Worm (Caenorhabditis elegans) whole organism, L4 larva: Measurements from ENCODE around the gene nas-3.

Source experiments
- F10B5.3 ChIP-seq: sonication (generic microtip); optimal IDR thresholded peaks from 2 replicates; lab custom pipeline; 2016; ENCODE audit warnings: mild to moderate bottlenecking, missing genetic modification characterization, missing compliant biosample characterization
- F44E2.7 ChIP-seq: fragments of 200-800 bp; sonication (Bioruptor generic); IDR thresholded peaks from 2 replicates; pipeline ENCODE4 v2.1.2; 2022; ENCODE audit warnings: missing genetic modification characterization, missing compliant biosample characterization
- F49E8.2 ChIP-seq: sonication (generic microtip); optimal IDR thresholded peaks from 2 replicates; lab custom pipeline; 2016; ENCODE audit warnings: missing compliant biosample characterization, mild to moderate bottlenecking, missing genetic modification characterization, borderline replicate concordance
- Y105C5A.15 ChIP-seq: fragments of 200-800 bp; sonication (Bioruptor generic); IDR thresholded peaks from 2 replicates; pipeline ENCODE4 v1.3.6; 2022; ENCODE audit warnings: missing genetic modification characterization, missing compliant biosample characterization
- ZK337.2 ChIP-seq: fragments of 200-800 bp; sonication (Bioruptor generic); IDR thresholded peaks from 2 replicates; pipeline ENCODE4 v1.3.6; 2022; ENCODE audit warnings: missing genetic modification reagents, missing genetic modification characterization, missing compliant biosample characterization
- aha-1 ChIP-seq: fragments of 150-350 bp; peaks from one replicate; lab custom pipeline; 2014; ENCODE audit warnings: missing biosample characterization, missing genetic modification characterization
- ama-1 ChIP-seq: fragments of 150-350 bp; optimal IDR thresholded peaks from 2 replicates; lab custom pipeline; 2014; ENCODE audit warnings: inconsistent platforms, mixed read lengths
- attf-4 ChIP-seq: sonication (generic microtip); optimal IDR thresholded peaks from 3 replicates; lab custom pipeline; 2017; ENCODE audit warnings: missing biosample characterization, missing genetic modification characterization
- ceh-32 ChIP-seq: sonication (generic microtip); optimal IDR thresholded peaks from 2 replicates; lab custom pipeline; 2016; ENCODE audit warnings: mild to moderate bottlenecking, missing genetic modification characterization, missing compliant biosample characterization; ENCODE audit not compliant: poor library complexity
- ceh-44 ChIP-seq: fragments of 200-800 bp; sonication (Bioruptor generic); IDR thresholded peaks from 2 replicates; pipeline ENCODE4 v1.3.6; 2022; ENCODE audit warnings: missing genetic modification reagents, missing genetic modification characterization, missing compliant biosample characterization
- daf-12 ChIP-seq: fragments of 150-350 bp; optimal IDR thresholded peaks from 2 replicates; lab custom pipeline; 2014; ENCODE audit warnings: missing biosample characterization, missing genetic modification reagents, missing genetic modification characterization
- daf-16 ChIP-seq, 3 experiments: sonication (generic microtip); optimal IDR thresholded peaks; 2 replicates each; lab custom pipeline; 2016 to 2017; ENCODE audit warnings: missing genetic modification characterization in 3 of 3, missing genetic modification reagents in 3 of 3, mild to moderate bottlenecking in 2 of 3, missing compliant biosample characterization in 2 of 3, missing biosample characterization in 1 of 3, moderate library complexity in 1 of 3
- dmd-6 ChIP-seq: fragments of 200-800 bp; sonication (Bioruptor generic); IDR thresholded peaks from 2 replicates; pipeline ENCODE4 v1.3.6; 2022; ENCODE audit warnings: missing genetic modification reagents, missing genetic modification characterization, missing compliant biosample characterization
- dmd-9 ChIP-seq: fragments of 200-800 bp; sonication (Bioruptor generic); IDR thresholded peaks from 2 replicates; pipeline ENCODE4 v1.3.6; 2022; ENCODE audit warnings: missing genetic modification reagents, missing genetic modification characterization, missing compliant biosample characterization
- dpl-1 ChIP-seq: fragments of 150-350 bp; optimal IDR thresholded peaks from 2 replicates; lab custom pipeline; 2014; ENCODE audit warnings: missing biosample characterization, missing genetic modification reagents, missing genetic modification characterization
- dve-1 ChIP-seq: sonication (generic microtip); optimal IDR thresholded peaks from 2 replicates; lab custom pipeline; 2017; ENCODE audit warnings: antibody characterized with exemption, mild to moderate bottlenecking, missing genetic modification characterization, missing compliant biosample characterization; ENCODE audit not compliant: insufficient read depth
- egl-27 ChIP-seq: sonication (generic microtip); optimal IDR thresholded peaks from 3 replicates; lab custom pipeline; 2017; ENCODE audit warnings: missing biosample characterization, missing genetic modification reagents, missing genetic modification characterization
- fkh-10 ChIP-seq: fragments of 150-350 bp; optimal IDR thresholded peaks from 2 replicates; lab custom pipeline; 2014; ENCODE audit warnings: missing biosample characterization, missing genetic modification reagents, missing genetic modification characterization
- fos-1 ChIP-seq: fragments of 150-350 bp; optimal IDR thresholded peaks from 2 replicates; lab custom pipeline; 2014; ENCODE audit warnings: missing biosample characterization, missing genetic modification characterization
- gei-8 ChIP-seq: fragments of 200-800 bp; sonication (Bioruptor generic); optimal IDR thresholded peaks from 2 replicates; lab custom pipeline; 2018; ENCODE audit warnings: mild to moderate bottlenecking, missing genetic modification characterization, missing compliant biosample characterization
- hlh-11 ChIP-seq: fragments of 200-800 bp; sonication (Bioruptor generic); optimal IDR thresholded peaks from 2 replicates; lab custom pipeline; 2018; ENCODE audit warnings: mild to moderate bottlenecking, missing genetic modification characterization, missing compliant biosample characterization
- hmg-1.1 ChIP-seq: fragments of 200-800 bp; sonication (Bioruptor generic); IDR thresholded peaks from 2 replicates; pipeline ENCODE4 v1.3.6; 2022; ENCODE audit warnings: missing genetic modification reagents, missing genetic modification characterization, missing compliant biosample characterization
- lin-1 ChIP-seq: fragments of 200-800 bp; sonication (Bioruptor generic); IDR thresholded peaks from 2 replicates; pipeline ENCODE4 v1.3.6; 2022; ENCODE audit warnings: missing genetic modification reagents, missing genetic modification characterization, missing compliant biosample characterization
- lin-38 ChIP-seq: fragments of 200-800 bp; sonication (Bioruptor generic); IDR thresholded peaks from 2 replicates; pipeline ENCODE4 v1.3.6; 2022; ENCODE audit warnings: missing genetic modification reagents, missing genetic modification characterization, missing compliant biosample characterization
- lin-39 ChIP-seq: fragments of 150-350 bp; optimal IDR thresholded peaks from 2 replicates; lab custom pipeline; 2014; ENCODE audit warnings: missing biosample characterization, missing genetic modification reagents, missing genetic modification characterization
- lir-3 ChIP-seq: sonication (generic microtip); optimal IDR thresholded peaks from 2 replicates; lab custom pipeline; 2016; ENCODE audit warnings: mild to moderate bottlenecking, missing genetic modification characterization, missing compliant biosample characterization
- lsy-2 ChIP-seq, 2 experiments: fragments of 150-350 bp in 1 of 2; sonication (generic microtip) in 1 of 2; optimal IDR thresholded peaks; 2 replicates each; lab custom pipeline; 2014 to 2017; ENCODE audit warnings: missing biosample characterization in 2 of 2, missing genetic modification characterization in 2 of 2
- madf-5 ChIP-seq, 2 experiments: fragments of 200-800 bp; sonication (Bioruptor generic); IDR thresholded peaks; 2 replicates each; pipeline ENCODE4 v1.3.6; 2022; ENCODE audit warnings: missing compliant biosample characterization in 2 of 2, missing genetic modification characterization in 2 of 2
- madf-9 ChIP-seq: fragments of 200-800 bp; sonication (Bioruptor generic); conservative IDR thresholded peaks from 2 replicates; pipeline ENCODE4 v1.3.6; 2022; ENCODE audit warnings: missing genetic modification reagents, missing genetic modification characterization, missing compliant biosample characterization
- mdl-1 ChIP-seq, 2 experiments: fragments of 150-350 bp in 1 of 2; sonication (generic microtip) in 1 of 2; optimal IDR thresholded peaks; 2 replicates each; lab custom pipeline; 2014 to 2017; ENCODE audit warnings: missing biosample characterization in 2 of 2, missing genetic modification characterization in 2 of 2
- mdt-29 ChIP-seq: fragments of 200-800 bp; sonication (Bioruptor generic); IDR thresholded peaks from 2 replicates; pipeline ENCODE4 v1.3.6; 2022; ENCODE audit warnings: missing genetic modification reagents, missing genetic modification characterization, missing compliant biosample characterization
- mes-2 ChIP-seq: sonication (generic microtip); optimal IDR thresholded peaks from 2 replicates; lab custom pipeline; 2016; ENCODE audit warnings: missing genotype, mild to moderate bottlenecking, missing genetic modification characterization, missing compliant biosample characterization; ENCODE audit not compliant: poor library complexity, severe bottlenecking
- mxl-3 ChIP-seq: fragments of 200-800 bp; sonication (Bioruptor generic); optimal IDR thresholded peaks from 2 replicates; lab custom pipeline; 2018; ENCODE audit warnings: mild to moderate bottlenecking, missing genetic modification characterization, missing compliant biosample characterization
- nhr-102 ChIP-seq: sonication (generic microtip); optimal IDR thresholded peaks from 2 replicates; lab custom pipeline; 2016; ENCODE audit warnings: mild to moderate bottlenecking, missing genetic modification characterization, moderate library complexity, missing compliant biosample characterization
- nhr-28 ChIP-seq: fragments of 150-350 bp; optimal IDR thresholded peaks from 2 replicates; lab custom pipeline; 2014; ENCODE audit warnings: missing biosample characterization, missing genetic modification characterization
- nhr-41 ChIP-seq: fragments of 200-800 bp; sonication (Bioruptor generic); IDR thresholded peaks from 2 replicates; pipeline ENCODE4 v1.3.6; 2022; ENCODE audit warnings: missing genetic modification reagents, missing genetic modification characterization, missing compliant biosample characterization
- nhr-76 ChIP-seq: fragments of 150-350 bp; optimal IDR thresholded peaks from 2 replicates; lab custom pipeline; 2014; ENCODE audit warnings: missing biosample characterization, missing genetic modification characterization
- nhr-77 ChIP-seq: fragments of 150-350 bp; optimal IDR thresholded peaks from 2 replicates; lab custom pipeline; 2014; ENCODE audit warnings: missing biosample characterization, missing genetic modification characterization
- pqm-1 ChIP-seq: sonication (generic microtip); optimal IDR thresholded peaks from 2 replicates; lab custom pipeline; 2017; ENCODE audit warnings: missing biosample characterization, missing genetic modification characterization
- saeg-2 ChIP-seq: fragments of 200-800 bp; sonication (Bioruptor generic); IDR thresholded peaks from 2 replicates; pipeline ENCODE4 v1.3.6; 2022; ENCODE audit warnings: missing genetic modification reagents, missing genetic modification characterization, missing compliant biosample characterization
- skn-1 ChIP-seq: fragments of 150-350 bp; optimal IDR thresholded peaks from 2 replicates; lab custom pipeline; 2014; ENCODE audit warnings: missing biosample characterization, missing genetic modification characterization
- spr-1 ChIP-seq: sonication (generic microtip); optimal IDR thresholded peaks from 2 replicates; lab custom pipeline; 2016; ENCODE audit warnings: mild to moderate bottlenecking, missing genetic modification characterization, missing compliant biosample characterization
- unc-39 ChIP-seq: sonication (generic microtip); optimal IDR thresholded peaks from 2 replicates; lab custom pipeline; 2017; ENCODE audit warnings: missing biosample characterization, missing genetic modification characterization
- zfp-3 ChIP-seq: fragments of 200-800 bp; sonication (Bioruptor generic); conservative IDR thresholded peaks from 2 replicates; pipeline ENCODE4 v1.3.6; 2022; ENCODE audit warnings: missing genetic modification reagents, missing genetic modification characterization, missing compliant biosample characterization
- zip-11 ChIP-seq: fragments of 200-800 bp; sonication (Bioruptor generic); IDR thresholded peaks from 2 replicates; pipeline ENCODE4 v1.3.6; 2022; ENCODE audit warnings: missing genetic modification characterization, missing compliant biosample characterization

Gene nas-3

ce11 chrV:9506931-9507330 lies 29.0 kb downstream of the nas-3 start (continued):
- no peak for TF ChIP-seq saeg-2 (GFP tag; lab: Robert Waterston, UW)
- TF ChIP-seq mdl-1 (tag; optimal IDR thresholded peaks at IDR 0.05; lab: Kevin White, UChicago), result peak in 1 of 2 experiments; percentile 37
- no peak for TF ChIP-seq nhr-76 (tag; lab: Kevin White, UChicago)
- no peak for TF ChIP-seq mes-2
- TF ChIP-seq gei-8 (GFP tag; lab: Kevin White, UChicago), result no peak
- no peak for TF ChIP-seq zip-11 (GFP tag; lab: Robert Waterston, UW)
- no peak for TF ChIP-seq madf-9 (GFP tag; lab: Robert Waterston, UW)
- no peak for TF ChIP-seq lin-39 (tag; lab: Kevin White, UChicago)
- no peak for TF ChIP-seq skn-1
- TF ChIP-seq F49E8.2 (tag; lab: Kevin White, UChicago), result no peak
- no peak for TF ChIP-seq dpl-1 (GFP tag; lab: Kevin White, UChicago)
- no peak for TF ChIP-seq Y105C5A.15 (GFP tag; lab: Robert Waterston, UW)
- no peak for TF ChIP-seq dmd-9
- TF ChIP-seq ama-1 (lab: Kevin White, UChicago), result no peak
- TF ChIP-seq nhr-41 (GFP tag; lab: Robert Waterston, UW), result 0 out of 2 replicates have a peak, but pooled peaks have one; percentile 41
- no peak for TF ChIP-seq aha-1 (tag; lab: Kevin White, UChicago)
- no peak for TF ChIP-seq unc-39 (tag; lab: Kevin White, UChicago)
- TF ChIP-seq fkh-10 (GFP tag; lab: Kevin White, UChicago), result no peak
- no peak for TF ChIP-seq ZK337.2 (GFP tag; lab: Robert Waterston, UW)
- TF ChIP-seq ceh-32 (tag; lab: Kevin White, UChicago), result no peak
- peak; percentile 83 for TF ChIP-seq mxl-3 (GFP tag; lab: Kevin White, UChicago)
- TF ChIP-seq madf-5 (GFP tag; IDR thresholded peaks at IDR 0.05; lab: Robert Waterston, UW), result no peak
- TF ChIP-seq dmd-6 (GFP tag; lab: Robert Waterston, UW), result peak; percentile 94
- TF ChIP-seq hmg-1.1, result no peak
- no peak for TF ChIP-seq daf-12
- no peak for TF ChIP-seq F44E2.7 (GFP tag; lab: Robert Waterston, UW)
- TF ChIP-seq nhr-102, result no peak
- no peak for TF ChIP-seq lir-3 (tag; lab: Kevin White, UChicago)
- TF ChIP-seq spr-1 (tag; lab: Kevin White, UChicago), result no peak
- TF ChIP-seq F10B5.3, result no peak

- TF ChIP-seq pqm-1 (tag; lab: Kevin White, UChicago), result peak; percentile 23
- no peak for TF ChIP-seq ceh-44
- no peak for TF ChIP-seq daf-16 (GFP tag; optimal IDR thresholded peaks at IDR 0.05; lab: Kevin White, UChicago)
- TF ChIP-seq daf-16 (tag; optimal IDR thresholded peaks at IDR 0.05; lab: Kevin White, UChicago), result peak; percentile 56
- no peak for TF ChIP-seq attf-4 (tag; lab: Kevin White, UChicago)
- no peak for TF ChIP-seq nhr-77 (tag; lab: Kevin White, UChicago)
- peak; percentile 26 for TF ChIP-seq dve-1
- no peak for TF ChIP-seq fos-1
- no peak for TF ChIP-seq Y105C5A.15 (GFP tag; lab: Robert Waterston, UW)
- TF ChIP-seq dmd-6 (GFP tag; lab: Robert Waterston, UW), result peak; percentile 34; the same call in 1 of the 2 replicates
- TF ChIP-seq mes-2, result no peak
- no peak for TF ChIP-seq egl-27 (tag; lab: Kevin White, UChicago)
- no peak for TF ChIP-seq lsy-2 (tag; optimal IDR thresholded peaks at IDR 0.05; lab: Kevin White, UChicago)
- no peak for TF ChIP-seq ama-1 (lab: Kevin White, UChicago)
- TF ChIP-seq lin-1, result no peak
- TF ChIP-seq nhr-41 (GFP tag; lab: Robert Waterston, UW), result no peak
- TF ChIP-seq nhr-28 (tag; lab: Kevin White, UChicago), result peak; percentile 50
- TF ChIP-seq zfp-3 (GFP tag; lab: Robert Waterston, UW), result no peak
- TF ChIP-seq lin-38, result no peak
- TF ChIP-seq mdt-29, result no peak
- TF ChIP-seq F10B5.3, result no peak
- no peak for TF ChIP-seq spr-1 (tag; lab: Kevin White, UChicago)
- TF ChIP-seq hlh-11 (tag; lab: Kevin White, UChicago), result peak; percentile 16
- no peak for TF ChIP-seq ZK337.2 (GFP tag; lab: Robert Waterston, UW)
- peak; percentile 74 for TF ChIP-seq aha-1 (tag; lab: Kevin White, UChicago)
- TF ChIP-seq, all 104 proteins: peak for 7
These were observed 29.8 kb downstream of the nas-3 start, which contains the start of gene acs-14 for ce11 chrV:9507742-9508141. Gene acs-14 (plus strand): TSS chrV:9508132.
